Fruit fly (Drosophila melanogaster) whole organism, embryonic: Measurements from ENCODE around the gene CG16736.
A peak's percentile ranks its signal among the peaks of the same experiment; 100 is the strongest.

ENCODE experiments used
- Bgb ChIP-seq: fragments of 200-800 bp; sonication (Bioruptor generic); IDR thresholded peaks from 2 replicates; pipeline ENCODE4 v1.3.6; 2022; ENCODE audit warnings: missing biosample characterization, missing genetic modification characterization; ENCODE audit not compliant: partially characterized antibody
- CG10267 ChIP-seq: fragments of 200-800 bp; sonication (Bioruptor generic); optimal IDR thresholded peaks from 2 replicates; lab custom pipeline; 2018; ENCODE audit warnings: missing biosample characterization, mild to moderate bottlenecking, missing genetic modification characterization, moderate library complexity
- CG11560 ChIP-seq: fragments of 200-800 bp; sonication (Bioruptor generic); IDR thresholded peaks from 3 replicates; pipeline ENCODE4 v1.3.6; 2022; ENCODE audit warnings: missing biosample characterization, missing genetic modification characterization
- CG11696 ChIP-seq: fragments of 200-800 bp; sonication (Bioruptor generic); IDR thresholded peaks from 2 replicates; pipeline ENCODE4 v1.3.6; 2022; ENCODE audit warnings: missing biosample characterization, missing genetic modification characterization
- CG13296 ChIP-seq: fragments of 200-800 bp; sonication (Bioruptor generic); optimal IDR thresholded peaks from 3 replicates; lab custom pipeline; 2018; ENCODE audit warnings: missing biosample characterization, mild to moderate bottlenecking, missing genetic modification characterization
- CG16813 ChIP-seq: fragments of 200-800 bp; sonication (Bioruptor generic); IDR thresholded peaks from 3 replicates; pipeline ENCODE4 v1.3.6; 2022; ENCODE audit warnings: missing biosample characterization, missing genetic modification characterization; ENCODE audit not compliant: partially characterized antibody
- CG17186 ChIP-seq: fragments of 200-800 bp; sonication (Bioruptor generic); optimal IDR thresholded peaks from 3 replicates; lab custom pipeline; 2017; ENCODE audit warnings: missing biosample characterization, missing genetic modification reagents, missing genetic modification characterization
- CG17385 ChIP-seq: fragments of 200-800 bp; sonication (Bioruptor generic); optimal IDR thresholded peaks from 3 replicates; lab custom pipeline; 2018; ENCODE audit warnings: missing biosample characterization, mild to moderate bottlenecking, missing genetic modification characterization
- CG18011 ChIP-seq: fragments of 200-800 bp; sonication (Bioruptor generic); optimal IDR thresholded peaks from 2 replicates; lab custom pipeline; 2017; ENCODE audit warnings: missing biosample characterization, missing genetic modification characterization, mild to moderate bottlenecking, moderate library complexity, missing genotype
- CG2129 ChIP-seq: fragments of 200-800 bp; sonication (Bioruptor generic); IDR thresholded peaks from 2 replicates; pipeline ENCODE4 v1.3.6; 2022; ENCODE audit warnings: missing biosample characterization, missing genetic modification characterization; ENCODE audit not compliant: partially characterized antibody
- CG2889 ChIP-seq: fragments of 200-800 bp; sonication (Bioruptor generic); IDR thresholded peaks from 3 replicates; pipeline ENCODE4 v1.3.6; 2022; ENCODE audit warnings: missing biosample characterization, missing genetic modification characterization
- CG3995 ChIP-seq: fragments of 200-800 bp; sonication (Bioruptor generic); optimal IDR thresholded peaks from 3 replicates; lab custom pipeline; 2016; ENCODE audit warnings: missing biosample characterization, missing genetic modification characterization
- CG5180 ChIP-seq: fragments of 200-800 bp; sonication (Bioruptor generic); optimal IDR thresholded peaks from 3 replicates; lab custom pipeline; 2017; ENCODE audit warnings: missing biosample characterization, missing genetic modification characterization, mild to moderate bottlenecking, moderate library complexity, missing genetic modification reagents
- CG5953 ChIP-seq: fragments of 200-800 bp; sonication (Bioruptor generic); IDR thresholded peaks from 2 replicates; pipeline ENCODE4 v1.3.6; 2022; ENCODE audit warnings: missing biosample characterization, missing genetic modification characterization
- CG6654 ChIP-seq: fragments of 200-800 bp; sonication (Bioruptor generic); optimal IDR thresholded peaks from 2 replicates; lab custom pipeline; 2017; ENCODE audit warnings: missing biosample characterization, mild to moderate bottlenecking, missing genetic modification characterization
- CG7556 ChIP-seq: fragments of 200-800 bp; sonication (Bioruptor generic); optimal IDR thresholded peaks from 2 replicates; lab custom pipeline; 2017; ENCODE audit warnings: missing biosample characterization, mild to moderate bottlenecking, missing genetic modification characterization
- CG7987 ChIP-seq: fragments of 200-800 bp; sonication (Bioruptor generic); optimal IDR thresholded peaks from 2 replicates; lab custom pipeline; 2018; ENCODE audit warnings: missing biosample characterization, mild to moderate bottlenecking, missing genetic modification characterization, moderate library complexity
- CG8290 ChIP-seq, 3 experiments: fragments of 200-800 bp; sonication (Bioruptor generic); optimal IDR thresholded peaks; 2 replicates each; lab custom pipeline; 2016 to 2019; ENCODE audit warnings: missing biosample characterization in 3 of 3, missing genetic modification characterization in 3 of 3, mild to moderate bottlenecking in 2 of 3, moderate library complexity in 1 of 3
- CG8388 ChIP-seq: fragments of 200-800 bp; sonication (Bioruptor generic); optimal IDR thresholded peaks from 2 replicates; lab custom pipeline; 2019; ENCODE audit warnings: missing biosample characterization, mild to moderate bottlenecking, missing genetic modification characterization, moderate library complexity
- Eip74EF ChIP-seq, 2 experiments: fragments of 200-800 bp in 1 of 2; fragments of >200 bp in 1 of 2; sonication (Bioruptor generic) in 1 of 2; optimal IDR thresholded peaks; 2 replicates each; lab custom pipeline; 2017 to 2019; ENCODE audit warnings: missing biosample characterization in 2 of 2, missing genetic modification characterization in 2 of 2, mild to moderate bottlenecking in 1 of 2, moderate library complexity in 1 of 2
- Mrtf ChIP-seq: fragments of 200-800 bp; sonication (Bioruptor generic); IDR thresholded peaks from 3 replicates; pipeline ENCODE4 v1.3.6; 2022; ENCODE audit warnings: missing biosample characterization, missing genetic modification characterization
- Neu2 ChIP-seq: fragments of 200-800 bp; sonication (Bioruptor generic); optimal IDR thresholded peaks from 3 replicates; lab custom pipeline; 2016; ENCODE audit warnings: missing biosample characterization, missing genetic modification characterization, borderline replicate concordance
- Poxn ChIP-seq: fragments of 200-800 bp; sonication (Bioruptor generic); IDR thresholded peaks from 2 replicates; pipeline ENCODE4 v1.3.6; 2022; ENCODE audit warnings: missing biosample characterization, missing genetic modification characterization
- Sry-β ChIP-seq: fragments of 200-800 bp; sonication (Bioruptor generic); optimal IDR thresholded peaks from 2 replicates; lab custom pipeline; 2018; ENCODE audit warnings: missing biosample characterization, mild to moderate bottlenecking, missing genetic modification characterization, moderate library complexity
- Ssrp ChIP-seq: fragments of 200-800 bp; sonication (Bioruptor generic); optimal IDR thresholded peaks from 2 replicates; lab custom pipeline; 2018; ENCODE audit warnings: missing biosample characterization, mild to moderate bottlenecking, missing genetic modification characterization, moderate library complexity
- Stat92E ChIP-seq, 3 experiments: fragments of >200 bp in 2 of 3; fragments of 200-800 bp in 1 of 3; sonication (Bioruptor generic) in 1 of 3; optimal IDR thresholded peaks; 2 replicates each; lab custom pipeline; 2017 to 2019; ENCODE audit warnings: missing biosample characterization in 3 of 3, missing genetic modification characterization in 3 of 3, mild to moderate bottlenecking in 1 of 3, moderate library complexity in 1 of 3
- Xrp1 ChIP-seq: fragments of 200-800 bp; sonication (Bioruptor generic); IDR thresholded peaks from 2 replicates; pipeline ENCODE4 v1.3.6; 2022; ENCODE audit warnings: missing biosample characterization, missing genetic modification characterization
- ab ChIP-seq: fragments of 200-800 bp; sonication (Bioruptor generic); optimal IDR thresholded peaks from 2 replicates; lab custom pipeline; 2016; ENCODE audit warnings: missing biosample characterization, missing genetic modification characterization
- aop ChIP-seq: fragments of 200-800 bp; sonication (Bioruptor generic); IDR thresholded peaks from 2 replicates; pipeline ENCODE4 v1.3.6; 2022; ENCODE audit warnings: missing biosample characterization, missing genetic modification characterization
- ase ChIP-seq: fragments of 200-800 bp; sonication (Bioruptor generic); IDR thresholded peaks from 3 replicates; pipeline ENCODE4 v1.3.6; 2022; ENCODE audit warnings: missing biosample characterization, missing genetic modification characterization
- az2 ChIP-seq: fragments of 200-800 bp; sonication (Bioruptor generic); optimal IDR thresholded peaks from 3 replicates; lab custom pipeline; 2016; ENCODE audit warnings: missing biosample characterization, missing genetic modification characterization
- bcd ChIP-seq: fragments of 200-800 bp; sonication (Bioruptor generic); optimal IDR thresholded peaks from 2 replicates; lab custom pipeline; 2017; ENCODE audit warnings: missing biosample characterization, mild to moderate bottlenecking, missing genetic modification characterization
- bigmax ChIP-seq: fragments of 200-800 bp; sonication (Bioruptor generic); optimal IDR thresholded peaks from 2 replicates; lab custom pipeline; 2018; ENCODE audit warnings: missing biosample characterization, mild to moderate bottlenecking, missing genetic modification characterization
- hb ChIP-seq: fragments of 200-800 bp; sonication (Bioruptor generic); IDR thresholded peaks from 3 replicates; pipeline ENCODE4 v1.3.6; 2022; ENCODE audit warnings: missing biosample characterization, missing genetic modification characterization; ENCODE audit not compliant: partially characterized antibody
- ind ChIP-seq: fragments of 200-800 bp; sonication (Bioruptor generic); optimal IDR thresholded peaks from 3 replicates; lab custom pipeline; 2016; ENCODE audit warnings: missing biosample characterization, missing genetic modification characterization
- klu ChIP-seq: fragments of 200-800 bp; sonication (Bioruptor generic); IDR thresholded peaks from 2 replicates; pipeline ENCODE4 v1.3.6; 2022; ENCODE audit warnings: missing biosample characterization, missing genetic modification characterization
- nerfin-1 ChIP-seq: fragments of 200-800 bp; sonication (Bioruptor generic); optimal IDR thresholded peaks from 3 replicates; lab custom pipeline; 2019; ENCODE audit warnings: missing biosample characterization, mild to moderate bottlenecking, missing genetic modification characterization, moderate library complexity
- phol ChIP-seq: fragments of 200-800 bp; sonication (Bioruptor generic); optimal IDR thresholded peaks from 3 replicates; lab custom pipeline; 2018; ENCODE audit warnings: missing biosample characterization, mild to moderate bottlenecking, missing genetic modification characterization, moderate library complexity
- scrt ChIP-seq: fragments of 200-800 bp; sonication (Bioruptor generic); optimal IDR thresholded peaks from 2 replicates; lab custom pipeline; 2018; ENCODE audit warnings: missing biosample characterization, mild to moderate bottlenecking, missing genetic modification characterization, moderate library complexity
- slou ChIP-seq: fragments of 200-800 bp; sonication (Bioruptor generic); optimal IDR thresholded peaks from 3 replicates; lab custom pipeline; 2016; ENCODE audit warnings: missing biosample characterization, missing genetic modification characterization
- toy ChIP-seq: fragments of 200-800 bp; sonication (Bioruptor generic); IDR thresholded peaks from 2 replicates; pipeline ENCODE4 v1.3.6; 2022; ENCODE audit warnings: missing biosample characterization, missing genetic modification characterization
- tup ChIP-seq: fragments of 200-800 bp; sonication (Bioruptor generic); optimal IDR thresholded peaks from 2 replicates; lab custom pipeline; 2016; ENCODE audit warnings: missing biosample characterization, mild to moderate bottlenecking, missing genetic modification characterization, moderate library complexity
- wor ChIP-seq: fragments of 200-800 bp; sonication (Bioruptor generic); IDR thresholded peaks from 2 replicates; pipeline ENCODE4 v1.3.6; 2022; ENCODE audit warnings: missing biosample characterization, missing genetic modification characterization

CG16736 gene

DNA sequence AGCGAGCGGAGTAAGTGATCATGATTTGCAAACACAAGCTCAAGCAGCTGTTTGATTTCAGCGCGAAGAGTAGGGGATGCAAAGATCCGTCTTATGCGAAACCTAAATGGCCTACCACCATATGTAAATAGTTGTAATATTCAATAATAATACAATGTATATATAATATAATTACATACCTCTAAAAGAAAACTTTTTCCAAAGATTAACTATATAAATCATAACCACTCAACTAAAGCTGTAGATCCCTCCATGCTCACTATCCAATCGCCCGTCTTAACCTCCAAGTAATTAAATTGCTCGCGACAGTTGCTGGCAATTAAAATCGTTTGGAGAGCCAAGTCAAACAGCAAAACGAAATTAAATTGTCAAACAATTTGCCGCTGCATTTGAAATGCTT, 30.2 kb downstream of the CG16736 start (continued):
- TF ChIP-seq CG11560 = 0 out of 3 replicates have a peak, but pooled peaks have one; percentile 52
- no peak for TF ChIP-seq ab (GFP tag; lab: Kevin White, UChicago)
- peak; percentile 73; the same call in 2 of the 3 replicates for TF ChIP-seq ase (GFP tag; lab: Robert Waterston, UW)
- TF ChIP-seq Mrtf = no peak; the same call in 1 of the 3 replicates
- no peak for TF ChIP-seq tup
- TF ChIP-seq CG8388 = peak; percentile 33
- TF ChIP-seq CG3995 (GFP tag; lab: Kevin White, UChicago) = no peak
- TF ChIP-seq aop (GFP tag; lab: Robert Waterston, UW) = no peak
- TF ChIP-seq Stat92E (GFP tag; optimal IDR thresholded peaks at IDR 0.05; lab: Kevin White, UChicago) = no peak
- TF ChIP-seq CG17385 (GFP tag; lab: Kevin White, UChicago) = no peak
- no peak for TF ChIP-seq CG17186 (GFP tag; lab: Kevin White, UChicago)
- peak; percentile 76 for TF ChIP-seq CG7556
- peak; percentile 17 for TF ChIP-seq CG18011 (GFP tag; lab: Kevin White, UChicago)
- TF ChIP-seq CG2129 (GFP tag; lab: Robert Waterston, UW) = no peak
- TF ChIP-seq CG5180 (GFP tag; lab: Kevin White, UChicago) = no peak
- peak; percentile 39; the same call in 1 of the 2 replicates for TF ChIP-seq CG5953 (GFP tag; lab: Robert Waterston, UW)
- TF ChIP-seq klu (GFP tag; lab: Robert Waterston, UW) = no peak
- TF ChIP-seq Xrp1 = peak; percentile 67; the same call in 1 of the 2 replicates
- no peak for TF ChIP-seq Sry-β
- TF ChIP-seq CG11696 (GFP tag; lab: Robert Waterston, UW) = peak; percentile 64; the same call in 1 of the 2 replicates
- TF ChIP-seq slou (GFP tag; lab: Kevin White, UChicago) = no peak
- TF ChIP-seq wor (GFP tag; lab: Robert Waterston, UW) = peak; percentile 26; the same call in 1 of the 2 replicates
- no peak for TF ChIP-seq Bgb (GFP tag; lab: Robert Waterston, UW)
- no peak for TF ChIP-seq CG7987 (GFP tag; lab: Kevin White, UChicago)
- TF ChIP-seq Poxn = peak; percentile 63; the same call in 1 of the 2 replicates
- peak; percentile 50 for TF ChIP-seq az2
- TF ChIP-seq phol (tag; lab: Kevin White, UChicago) = peak; percentile 75
- TF ChIP-seq Neu2 (GFP tag; lab: Kevin White, UChicago) = no peak
- peak; percentile 50 for TF ChIP-seq CG13296 (GFP tag; lab: Kevin White, UChicago)
- TF ChIP-seq scrt (GFP tag; lab: Kevin White, UChicago) = peak; percentile 40
- TF ChIP-seq bcd = peak; percentile 83
- TF ChIP-seq CG6654 (GFP tag; lab: Kevin White, UChicago) = peak; percentile 29
- peak; percentile 60 for TF ChIP-seq Ssrp (tag; lab: Kevin White, UChicago)
- peak; percentile 51 for TF ChIP-seq CG10267
- no peak for TF ChIP-seq CG16813
- peak in 1 of 2 experiments; percentile 13 for TF ChIP-seq Eip74EF (GFP tag; optimal IDR thresholded peaks at IDR 0.05; lab: Kevin White, UChicago)
- TF ChIP-seq nerfin-1 = no peak
- TF ChIP-seq ind (GFP tag; lab: Kevin White, UChicago) = peak; percentile 80
- TF ChIP-seq CG8290 (GFP tag; optimal IDR thresholded peaks at IDR 0.05; lab: Kevin White, UChicago) = no peak
- TF ChIP-seq CG8290 (tag; optimal IDR thresholded peaks at IDR 0.05; lab: Kevin White, UChicago) = peak in 1 of 2 experiments; percentile 21
- no peak for TF ChIP-seq bigmax (GFP tag; lab: Kevin White, UChicago)
- peak; percentile 58; the same call in 2 of the 3 replicates for TF ChIP-seq CG2889 (GFP tag; lab: Robert Waterston, UW)
- no peak for TF ChIP-seq hb (GFP tag; lab: Robert Waterston, UW)
- TF ChIP-seq toy = peak; percentile 72
